Worm (Caenorhabditis elegans): ENCODE results near the gene Y116A8C.9.

The Y116A8C.9 gene

DNA sequence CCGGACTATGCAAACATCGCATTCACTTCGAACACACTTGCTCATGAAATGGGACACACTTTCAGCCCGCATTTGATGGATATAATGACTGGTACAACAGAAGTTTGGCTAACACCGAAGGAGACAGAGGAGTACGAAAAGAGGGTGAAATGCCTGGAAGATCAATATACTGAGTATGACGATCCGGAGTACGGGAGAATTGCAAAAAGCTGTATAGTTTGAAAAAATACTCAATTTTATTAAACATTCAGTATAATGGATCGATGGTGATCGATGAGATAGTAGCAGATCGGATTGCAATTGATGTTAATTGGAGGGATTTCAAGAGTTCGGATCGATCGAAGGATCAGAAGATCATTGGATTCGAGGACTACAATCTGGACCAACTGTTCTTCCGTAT lies 20.0 kb downstream of the Y116A8C.9 start:
- TF ChIP-seq ets-4 (tag; optimal IDR thresholded peaks at IDR 0.05), result no peak
- TF ChIP-seq ceh-19 (GFP tag; optimal IDR thresholded peaks at IDR 0.05), result no peak
- TF ChIP-seq ref-2 (tag; optimal IDR thresholded peaks at IDR 0.05), result no peak
- TF ChIP-seq K09A11.1 (tag; optimal IDR thresholded peaks at IDR 0.05; ENCODE audit: insufficient read depth), result no peak
- no peak for TF ChIP-seq Y22D7AL.16 (tag; optimal IDR thresholded peaks at IDR 0.05)
- no peak for TF ChIP-seq zip-5 (tag; optimal IDR thresholded peaks at IDR 0.05)
- TF ChIP-seq sox-2 (GFP tag; IDR thresholded peaks at IDR 0.05), result no peak
- TF ChIP-seq fkh-10 (GFP tag; optimal IDR thresholded peaks at IDR 0.05), result no peak
- no peak for TF ChIP-seq syd-9 (tag; optimal IDR thresholded peaks at IDR 0.05)
- no peak for TF ChIP-seq sox-4 (tag; optimal IDR thresholded peaks at IDR 0.05)
- no peak for TF ChIP-seq sdc-2 (tag; optimal IDR thresholded peaks at IDR 0.05)
- TF ChIP-seq nhr-232 (tag; optimal IDR thresholded peaks at IDR 0.05), result no peak
- TF ChIP-seq T23F11.4 (GFP tag; optimal IDR thresholded peaks at IDR 0.05), result no peak
- TF ChIP-seq C08G9.2 (tag; optimal IDR thresholded peaks at IDR 0.05), result no peak
- no peak for TF ChIP-seq ceh-22 (tag; optimal IDR thresholded peaks at IDR 0.05)
- TF ChIP-seq ceh-2 (tag; optimal IDR thresholded peaks at IDR 0.05), result no peak
- TF ChIP-seq hlh-6 (tag; optimal IDR thresholded peaks at IDR 0.05), result no peak

DNA sequence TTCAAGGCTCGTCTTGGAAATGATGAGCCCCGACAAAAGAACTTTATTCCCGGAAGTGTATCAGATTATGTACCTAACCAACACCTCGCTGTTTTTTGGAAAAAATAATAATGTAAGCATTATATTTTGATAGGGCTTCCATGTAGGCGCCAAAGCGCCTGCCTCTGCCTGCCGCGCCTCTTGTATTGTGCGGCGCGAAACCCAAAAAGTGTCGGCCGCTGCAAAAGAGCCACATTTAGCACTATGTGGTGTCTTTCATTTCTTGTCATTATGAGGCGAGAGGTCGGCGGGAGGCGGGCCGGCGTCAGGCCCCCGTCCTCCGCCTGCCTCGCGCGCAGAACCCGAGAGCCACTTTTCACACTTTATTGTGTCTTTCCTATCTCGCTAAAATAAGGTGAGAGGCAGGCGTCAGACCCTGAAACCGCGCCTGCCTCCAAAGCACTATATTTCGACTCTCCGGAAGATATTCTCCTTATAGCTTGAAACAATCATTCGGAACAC lies 21.2 kb downstream of the Y116A8C.9 start:
- TF ChIP-seq dve-1 (tag; optimal IDR thresholded peaks at IDR 0.05), result no peak
- TF ChIP-seq che-1 (tag; optimal IDR thresholded peaks at IDR 0.05), result no peak
- no peak for TF ChIP-seq gmeb-2 (tag; optimal IDR thresholded peaks at IDR 0.05)
- TF ChIP-seq hlh-8 (tag; optimal IDR thresholded peaks at IDR 0.05), result no peak
- no peak for TF ChIP-seq pha-2 (tag; optimal IDR thresholded peaks at IDR 0.05)
- no peak for TF ChIP-seq elt-4 (tag; optimal IDR thresholded peaks at IDR 0.05)
- TF ChIP-seq hlh-13 (GFP tag; optimal IDR thresholded peaks at IDR 0.05), result no peak
- TF ChIP-seq nfya-1 (tag; optimal IDR thresholded peaks at IDR 0.05), result no peak
- no peak for TF ChIP-seq ceh-24 (tag; optimal IDR thresholded peaks at IDR 0.05)
- TF ChIP-seq ceh-31 (tag; optimal IDR thresholded peaks at IDR 0.05), result no peak

DNA sequence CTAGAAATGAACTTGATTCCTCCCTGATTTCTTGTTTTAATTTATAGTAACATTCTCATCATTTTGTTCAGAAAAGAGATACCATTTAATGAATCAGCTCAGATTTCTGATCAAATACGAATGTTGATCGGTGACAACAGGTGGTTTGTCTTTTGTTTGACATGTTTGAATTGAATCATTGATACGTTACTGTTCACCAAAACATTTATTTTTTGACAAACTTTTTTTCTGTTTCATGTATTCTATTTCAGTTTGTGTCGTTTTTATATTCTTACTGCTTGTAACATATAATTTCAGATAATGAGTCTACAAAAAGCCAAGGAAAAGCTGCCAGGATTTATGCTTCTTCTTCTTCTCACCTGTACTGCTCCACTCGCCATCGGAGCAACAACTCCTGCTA lies 22.5 kb downstream of the Y116A8C.9 start, which contains the start of gene nep-24:
nep-24 (plus strand) TSS at position 301 of the 400 bp plus-strand sequence.
- no peak for TF ChIP-seq elt-4 (tag; optimal IDR thresholded peaks at IDR 0.05)
- TF ChIP-seq nhr-11 (tag; optimal IDR thresholded peaks at IDR 0.05), result no peak
- TF ChIP-seq pqm-1 (tag; optimal IDR thresholded peaks at IDR 0.05), result no peak
- no peak for TF ChIP-seq tbx-7 (tag; optimal IDR thresholded peaks at IDR 0.05)
- TF ChIP-seq C38D4.7 (GFP tag; optimal IDR thresholded peaks at IDR 0.05), result no peak
- TF ChIP-seq fkh-10 (GFP tag; optimal IDR thresholded peaks at IDR 0.05), result no peak
- TF ChIP-seq T23F11.4 (GFP tag; optimal IDR thresholded peaks at IDR 0.05), result no peak
- TF ChIP-seq hlh-15 (tag; optimal IDR thresholded peaks at IDR 0.05), result no peak
- TF ChIP-seq ceh-18 (tag; optimal IDR thresholded peaks at IDR 0.05), result no peak
- TF ChIP-seq zip-5 (tag; optimal IDR thresholded peaks at IDR 0.05), result no peak
- no peak for TF ChIP-seq ceh-34 (tag; optimal IDR thresholded peaks at IDR 0.05)
- no peak for TF ChIP-seq unc-86 (tag; optimal IDR thresholded peaks at IDR 0.05)
- TF ChIP-seq dmd-4 (tag; optimal IDR thresholded peaks at IDR 0.05; ENCODE audit: borderline replicate concordance), result no peak
- no peak for TF ChIP-seq madf-2 (tag; optimal IDR thresholded peaks at IDR 0.05)

DNA sequence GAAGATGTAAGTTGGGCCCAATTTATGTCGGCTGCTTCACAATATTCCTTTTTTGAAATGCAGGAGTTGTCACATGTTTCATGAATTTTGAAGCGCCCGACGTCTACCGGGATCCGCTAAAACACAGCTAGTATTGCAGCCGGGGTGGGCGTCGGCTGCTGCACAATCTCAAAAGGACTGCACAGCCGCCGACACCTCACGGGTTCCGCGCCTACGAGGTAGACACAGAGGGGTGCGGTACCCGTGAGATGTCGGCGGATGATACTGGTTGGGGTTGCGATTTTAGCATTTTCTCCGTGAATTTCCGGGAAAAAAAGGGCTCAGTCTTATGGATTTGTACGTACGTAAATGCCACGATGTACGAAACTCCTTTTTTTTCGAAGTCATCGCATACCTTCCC lies 24.6 kb downstream of the Y116A8C.9 start:
- no peak for TF ChIP-seq ceh-30 (tag; optimal IDR thresholded peaks at IDR 0.05)
- TF ChIP-seq ama-1 (optimal IDR thresholded peaks at IDR 0.05), result no peak
- TF ChIP-seq pha-2 (tag; optimal IDR thresholded peaks at IDR 0.05), result no peak
- no peak for TF ChIP-seq nfya-1 (tag; optimal IDR thresholded peaks at IDR 0.05)
- no peak for TF ChIP-seq unc-86 (tag; optimal IDR thresholded peaks at IDR 0.05)
- TF ChIP-seq odd-2 (tag; optimal IDR thresholded peaks at IDR 0.05), result no peak
- TF ChIP-seq hlh-13 (GFP tag; optimal IDR thresholded peaks at IDR 0.05), result no peak
- no peak for TF ChIP-seq fkh-10 (GFP tag; optimal IDR thresholded peaks at IDR 0.05)
- no peak for TF ChIP-seq pat-9 (tag; optimal IDR thresholded peaks at IDR 0.05)
- no peak for TF ChIP-seq K02D7.2 (tag; optimal IDR thresholded peaks at IDR 0.05)
- TF ChIP-seq T23F11.4 (GFP tag; optimal IDR thresholded peaks at IDR 0.05), result no peak
- no peak for TF ChIP-seq sox-2 (GFP tag; IDR thresholded peaks at IDR 0.05)
- no peak for TF ChIP-seq fkh-6 (tag; optimal IDR thresholded peaks at IDR 0.05)
- no peak for TF ChIP-seq ahr-1 (tag; optimal IDR thresholded peaks at IDR 0.05)
- no peak for TF ChIP-seq elt-4 (tag; optimal IDR thresholded peaks at IDR 0.05)
- TF ChIP-seq madf-2 (tag; optimal IDR thresholded peaks at IDR 0.05), result no peak
- no peak for TF ChIP-seq K09A11.1 (tag; optimal IDR thresholded peaks at IDR 0.05; ENCODE audit: insufficient read depth)
- TF ChIP-seq tbx-2 (tag; optimal IDR thresholded peaks at IDR 0.05), result no peak
- no peak for TF ChIP-seq elt-2 (tag; optimal IDR thresholded peaks at IDR 0.05)
- TF ChIP-seq unc-42 (tag; optimal IDR thresholded peaks at IDR 0.05), result no peak
